Worm (Caenorhabditis elegans) whole organism, L3 larva: Measurements from ENCODE around the gene T05H4.11.

Source experiments
- R02D3.7 ChIP-seq: fragments of 150-350 bp; optimal IDR thresholded peaks from 2 replicates; lab custom pipeline; 2014; ENCODE audit warnings: missing biosample characterization, missing genetic modification characterization
- ama-1 ChIP-seq: fragments of 150-350 bp; optimal IDR thresholded peaks from 2 replicates; lab custom pipeline; 2018
- ceh-28 ChIP-seq: fragments of 150-350 bp; optimal IDR thresholded peaks from 2 replicates; lab custom pipeline; 2014; ENCODE audit warnings: missing biosample characterization, missing genetic modification reagents, missing genetic modification characterization
- ceh-9 ChIP-seq: sonication (generic microtip); optimal IDR thresholded peaks from 2 replicates; lab custom pipeline; 2018; ENCODE audit warnings: missing biosample characterization, missing genetic modification characterization
- daf-12 ChIP-seq: fragments of 150-350 bp; optimal IDR thresholded peaks from 2 replicates; lab custom pipeline; 2014; ENCODE audit warnings: missing biosample characterization, missing genetic modification reagents, missing genetic modification characterization
- egl-27 ChIP-seq: sonication (generic microtip); optimal IDR thresholded peaks from 4 replicates; lab custom pipeline; 2017; ENCODE audit warnings: missing biosample characterization, missing genetic modification reagents, missing genetic modification characterization
- elt-1 ChIP-seq: fragments of 150-350 bp; optimal IDR thresholded peaks from 2 replicates; lab custom pipeline; 2014; ENCODE audit warnings: missing biosample characterization, missing genetic modification characterization
- elt-2 ChIP-seq: sonication (generic microtip); optimal IDR thresholded peaks from 2 replicates; lab custom pipeline; 2016; ENCODE audit warnings: missing genetic modification reagents, mild to moderate bottlenecking, missing genetic modification characterization, missing compliant biosample characterization
- elt-3 ChIP-seq, 3 experiments: fragments of 150-350 bp in 1 of 3; sonication (generic microtip) in 2 of 3; optimal IDR thresholded peaks; 2 replicates in 2 of 3; 4 replicates in 1 of 3; lab custom pipeline; 2014 to 2017; ENCODE audit warnings: missing biosample characterization in 3 of 3, missing genetic modification characterization in 3 of 3
- fkh-10 ChIP-seq: sonication (generic microtip); optimal IDR thresholded peaks from 2 replicates; lab custom pipeline; 2017; ENCODE audit warnings: missing biosample characterization, missing genetic modification reagents, missing genetic modification characterization
- fkh-2 ChIP-seq: fragments of 150-350 bp; optimal IDR thresholded peaks from 2 replicates; lab custom pipeline; 2014; ENCODE audit warnings: missing biosample characterization, missing genetic modification reagents, missing genetic modification characterization
- hmg-11 ChIP-seq: sonication (generic microtip); optimal IDR thresholded peaks from 2 replicates; lab custom pipeline; 2016; ENCODE audit warnings: missing genetic modification characterization, missing compliant biosample characterization
- jun-1 ChIP-seq: fragments of 150-350 bp; optimal IDR thresholded peaks from 2 replicates; lab custom pipeline; 2014; ENCODE audit warnings: missing biosample characterization, missing genetic modification reagents, missing genetic modification characterization
- lin-15B ChIP-seq: fragments of 150-350 bp; optimal IDR thresholded peaks from 2 replicates; lab custom pipeline; 2014; ENCODE audit warnings: missing biosample characterization, missing genetic modification characterization
- lin-39 ChIP-seq: fragments of 150-350 bp; optimal IDR thresholded peaks from 2 replicates; lab custom pipeline; 2018; ENCODE audit warnings: missing biosample characterization, missing genetic modification reagents, missing genetic modification characterization
- lsy-12 ChIP-seq: sonication (generic microtip); optimal IDR thresholded peaks from 2 replicates; lab custom pipeline; 2016; ENCODE audit warnings: mild to moderate bottlenecking, missing genetic modification characterization, missing compliant biosample characterization
- mdl-1 ChIP-seq: fragments of 150-350 bp; optimal IDR thresholded peaks from 2 replicates; lab custom pipeline; 2014; ENCODE audit warnings: missing biosample characterization, missing genetic modification characterization
- mml-1 ChIP-seq: fragments of 150-350 bp; sonication (generic microtip); optimal IDR thresholded peaks from 3 replicates; lab custom pipeline; 2014; ENCODE audit warnings: missing biosample characterization, missing genetic modification characterization
- nfya-1 ChIP-seq: sonication (generic microtip); optimal IDR thresholded peaks from 2 replicates; lab custom pipeline; 2017; ENCODE audit warnings: missing genetic modification characterization, mild to moderate bottlenecking, missing compliant biosample characterization, antibody characterized with exemption, moderate library complexity; ENCODE audit not compliant: insufficient read depth
- nhr-23 ChIP-seq: fragments of 150-350 bp; optimal IDR thresholded peaks from 2 replicates; lab custom pipeline; 2014; ENCODE audit warnings: missing biosample characterization, missing genetic modification reagents, missing genetic modification characterization
- nhr-237 ChIP-seq: fragments of 150-350 bp; optimal IDR thresholded peaks from 2 replicates; lab custom pipeline; 2014; ENCODE audit warnings: missing biosample characterization, missing genetic modification characterization
- nhr-25 ChIP-seq: sonication (generic microtip); optimal IDR thresholded peaks from 2 replicates; lab custom pipeline; 2017; ENCODE audit warnings: missing biosample characterization, missing genetic modification characterization
- nhr-43 ChIP-seq: sonication (generic microtip); optimal IDR thresholded peaks from 2 replicates; lab custom pipeline; 2016; ENCODE audit warnings: mild to moderate bottlenecking, missing genetic modification characterization, missing compliant biosample characterization; ENCODE audit not compliant: poor library complexity, severe bottlenecking
- nhr-76 ChIP-seq: fragments of 150-350 bp; sonication (generic microtip); optimal IDR thresholded peaks from 5 replicates; lab custom pipeline; 2014; ENCODE audit warnings: missing biosample characterization, missing genetic modification characterization
- pha-4 ChIP-seq: fragments of 150-350 bp; optimal IDR thresholded peaks from 2 replicates; lab custom pipeline; 2014; ENCODE audit warnings: missing biosample characterization, missing genetic modification reagents, missing genetic modification characterization
- pqm-1 ChIP-seq: fragments of 150-350 bp; optimal IDR thresholded peaks from 2 replicates; lab custom pipeline; 2017; ENCODE audit warnings: missing biosample characterization, missing genetic modification characterization, inconsistent platforms
- sea-2 ChIP-seq: fragments of 150-350 bp; sonication (generic microtip); optimal IDR thresholded peaks from 4 replicates; lab custom pipeline; 2014; ENCODE audit warnings: missing biosample characterization, missing genetic modification reagents, missing genetic modification characterization
- skn-1 ChIP-seq: fragments of 150-350 bp; optimal IDR thresholded peaks from 2 replicates; lab custom pipeline; 2014; ENCODE audit warnings: missing biosample characterization, missing genetic modification characterization
- snpc-4 ChIP-seq: fragments of 150-350 bp; optimal IDR thresholded peaks from 2 replicates; lab custom pipeline; 2014; ENCODE audit warnings: missing biosample characterization, missing genetic modification characterization
- tbx-2 ChIP-seq: sonication (generic microtip); optimal IDR thresholded peaks from 2 replicates; lab custom pipeline; 2016; ENCODE audit warnings: mild to moderate bottlenecking, missing genetic modification characterization, missing compliant biosample characterization
- unc-62 ChIP-seq: fragments of 150-350 bp; sonication (generic microtip); optimal IDR thresholded peaks from 4 replicates; lab custom pipeline; 2014; ENCODE audit warnings: missing biosample characterization, missing genetic modification reagents, missing genetic modification characterization
- ztf-11 ChIP-seq: fragments of 150-350 bp; optimal IDR thresholded peaks from 2 replicates; lab custom pipeline; 2014; ENCODE audit warnings: missing biosample characterization, missing genetic modification characterization
- ztf-4 ChIP-seq: fragments of 150-350 bp; optimal IDR thresholded peaks from 2 replicates; lab custom pipeline; 2014; ENCODE audit warnings: missing biosample characterization, missing genetic modification characterization

T05H4.11 gene

ce11 chrV:6433446-6434178 lies 7.6 kb upstream of the T05H4.11 start, which contains the start of the genes gad-1 and erfa-1 (continued):
- peak; percentile 87 for TF ChIP-seq lin-39
- TF ChIP-seq tbx-2 (tag; lab: Kevin White, UChicago): no peak
- peak; percentile 18 for TF ChIP-seq ama-1 (lab: Kevin White, UChicago)
- no peak for TF ChIP-seq lsy-12
- TF ChIP-seq ceh-28 (tag; lab: Kevin White, UChicago): peak; percentile 68
- TF ChIP-seq nhr-76 (tag; lab: Kevin White, UChicago): no peak
- TF ChIP-seq jun-1 (tag; lab: Kevin White, UChicago): no peak
- no peak for TF ChIP-seq egl-27 (tag; lab: Kevin White, UChicago)
- no peak for TF ChIP-seq skn-1 (tag; lab: Kevin White, UChicago)
- TF ChIP-seq nhr-25 (tag; lab: Kevin White, UChicago): peak; percentile 77
- TF ChIP-seq unc-62 (GFP tag; lab: Kevin White, UChicago): no peak
- no peak for TF ChIP-seq fkh-2
- no peak for TF ChIP-seq snpc-4 (tag; lab: Kevin White, UChicago)
- TF ChIP-seq pha-4 (tag; lab: Kevin White, UChicago): peak; percentile 76
- TF ChIP-seq ceh-9 (tag; lab: Kevin White, UChicago): no peak
- no peak for TF ChIP-seq mml-1 (tag; lab: Kevin White, UChicago)
- peak; percentile 82 for TF ChIP-seq nfya-1 (tag; lab: Kevin White, UChicago)
- no peak for TF ChIP-seq elt-1 (tag; lab: Kevin White, UChicago)
- TF ChIP-seq ztf-11 (tag; lab: Kevin White, UChicago): no peak
- TF ChIP-seq pqm-1: no peak
- peak; percentile 60 for TF ChIP-seq nhr-23 (tag; lab: Kevin White, UChicago)

- TF ChIP-seq pha-4 (tag; lab: Kevin White, UChicago) (peak; percentile 54), sea-2 (no peak), pqm-1 (peak; percentile 56), nhr-43 (tag; lab: Kevin White, UChicago) (peak; percentile 13), ceh-9 (tag; lab: Kevin White, UChicago) (no peak), elt-2 (tag; lab: Kevin White, UChicago) (peak; percentile 52)
These were observed 4.7 kb upstream of the T05H4.11 start for ce11 chrV:6430526-6431371.

- TF ChIP-seq nhr-25 (tag; lab: Kevin White, UChicago) (peak; percentile 42), fkh-10 (GFP tag; lab: Kevin White, UChicago) (no peak), elt-1 (tag; lab: Kevin White, UChicago) (no peak), nhr-23 (tag; lab: Kevin White, UChicago) (peak; percentile 56), daf-12 (tag; lab: Kevin White, UChicago) (no peak), elt-3 (tag; optimal IDR thresholded peaks at IDR 0.05; lab: Kevin White, UChicago) (no peak)
- TF ChIP-seq, all 47 proteins: peak for 2
These were observed 3.8 kb upstream of the T05H4.11 start, which contains the start of gene alh-4 for ce11 chrV:6429870-6430339. Gene alh-4, minus strand, starts transcription at chrV:6429920.

ce11 chrV:6427433-6427832 lies 1.4 kb upstream of the T05H4.11 start:
- TF ChIP-seq fkh-10 (GFP tag; lab: Kevin White, UChicago) (no peak), skn-1 (tag; lab: Kevin White, UChicago) (no peak), nhr-76 (tag; lab: Kevin White, UChicago) (no peak), mdl-1 (tag; lab: Kevin White, UChicago) (no peak), nhr-23 (tag; lab: Kevin White, UChicago) (peak; percentile 18), nhr-237 (no peak), egl-27 (tag; lab: Kevin White, UChicago) (no peak), ztf-4 (tag; lab: Kevin White, UChicago) (no peak), hmg-11 (tag; lab: Kevin White, UChicago) (peak; percentile 82), elt-2 (tag; lab: Kevin White, UChicago) (peak; percentile 31), fkh-2 (no peak), pha-4 (tag; lab: Kevin White, UChicago) (peak; percentile 30), snpc-4 (tag; lab: Kevin White, UChicago) (peak; percentile 11), nfya-1 (tag; lab: Kevin White, UChicago) (peak; percentile 74), lin-15B (tag; lab: Kevin White, UChicago) (peak; percentile 63), elt-1 (tag; lab: Kevin White, UChicago) (no peak), nhr-25 (tag; lab: Kevin White, UChicago) (peak; percentile 46), pqm-1 (no peak), ceh-28 (tag; lab: Kevin White, UChicago) (peak; percentile 30), daf-12 (tag; lab: Kevin White, UChicago) (no peak), lin-39 (peak; percentile 51), lsy-12 (peak; percentile 28), nhr-43 (tag; lab: Kevin White, UChicago) (peak; percentile 14), ama-1 (lab: Kevin White, UChicago) (peak; percentile 73), R02D3.7 (tag; lab: Kevin White, UChicago) (peak; percentile 1), unc-62 (GFP tag; lab: Kevin White, UChicago) (no peak)
